Worm (Caenorhabditis elegans) whole organism, L2 larva: ENCODE measurements around the gene sdz-26.
A peak's percentile ranks its signal among the peaks of the same experiment; 100 is the strongest.

ENCODE experiments used
- C34F6.9 ChIP-seq: fragments of 150-350 bp; optimal IDR thresholded peaks from 2 replicates; lab custom pipeline; 2014; ENCODE audit warnings: missing biosample characterization, missing genetic modification characterization
- F13H6.1 ChIP-seq: sonication (generic microtip); optimal IDR thresholded peaks from 2 replicates; lab custom pipeline; 2016; ENCODE audit warnings: missing genetic modification characterization, missing compliant biosample characterization
- R02D3.7 ChIP-seq: fragments of 150-350 bp; optimal IDR thresholded peaks from 2 replicates; lab custom pipeline; 2014; ENCODE audit warnings: missing biosample characterization, missing genetic modification characterization
- Y55F3AM.14 ChIP-seq: fragments of 200-800 bp; sonication (Bioruptor generic); optimal IDR thresholded peaks from 2 replicates; lab custom pipeline; 2018; ENCODE audit warnings: mild to moderate bottlenecking, missing genetic modification characterization, missing compliant biosample characterization
- ZK546.5 ChIP-seq: sonication (generic microtip); optimal IDR thresholded peaks from 2 replicates; lab custom pipeline; 2017; ENCODE audit warnings: missing biosample characterization, missing genetic modification characterization
- alr-1 ChIP-seq: fragments of 150-350 bp; optimal IDR thresholded peaks from 2 replicates; lab custom pipeline; 2014; ENCODE audit warnings: missing biosample characterization, missing genetic modification characterization
- aly-2 ChIP-seq: fragments of 150-350 bp; optimal IDR thresholded peaks from 2 replicates; lab custom pipeline; 2014; ENCODE audit warnings: missing biosample characterization, missing genetic modification characterization
- ama-1 ChIP-seq: fragments of 150-350 bp; optimal IDR thresholded peaks from 2 replicates; lab custom pipeline; 2018; ENCODE audit warnings: inconsistent platforms
- blmp-1 ChIP-seq: sonication (generic microtip); optimal IDR thresholded peaks from 2 replicates; lab custom pipeline; 2017; ENCODE audit warnings: missing genetic modification characterization, mild to moderate bottlenecking, missing compliant biosample characterization, antibody characterized with exemption, moderate library complexity; ENCODE audit not compliant: insufficient read depth
- ceh-16 ChIP-seq: fragments of 150-350 bp; optimal IDR thresholded peaks from 2 replicates; lab custom pipeline; 2014; ENCODE audit warnings: missing biosample characterization, missing genetic modification characterization
- ceh-82 ChIP-seq: fragments of 150-350 bp; optimal IDR thresholded peaks from 2 replicates; lab custom pipeline; 2014; ENCODE audit warnings: missing biosample characterization, missing genetic modification characterization
- crh-2 ChIP-seq: sonication (generic microtip); optimal IDR thresholded peaks from 2 replicates; lab custom pipeline; 2017; ENCODE audit warnings: missing biosample characterization, missing genetic modification characterization
- dmd-4 ChIP-seq: sonication (generic microtip); optimal IDR thresholded peaks from 2 replicates; lab custom pipeline; 2017; ENCODE audit warnings: missing biosample characterization, missing genetic modification characterization
- egl-27 ChIP-seq: sonication (generic microtip); optimal IDR thresholded peaks from 3 replicates; lab custom pipeline; 2017; ENCODE audit warnings: missing biosample characterization, missing genetic modification reagents, missing genetic modification characterization
- elt-1 ChIP-seq: fragments of 150-350 bp; optimal IDR thresholded peaks from 2 replicates; lab custom pipeline; 2014; ENCODE audit warnings: missing biosample characterization, missing genetic modification characterization
- elt-3 ChIP-seq: sonication (generic microtip); optimal IDR thresholded peaks from 2 replicates; lab custom pipeline; 2017; ENCODE audit warnings: missing biosample characterization, missing genetic modification characterization
- fos-1 ChIP-seq: fragments of 150-350 bp; optimal IDR thresholded peaks from 2 replicates; lab custom pipeline; 2014; ENCODE audit warnings: missing biosample characterization, missing genetic modification characterization
- gmeb-1 ChIP-seq: fragments of 150-350 bp; optimal IDR thresholded peaks from 2 replicates; lab custom pipeline; 2014; ENCODE audit warnings: missing biosample characterization, missing genetic modification characterization
- lin-11 ChIP-seq: fragments of 150-350 bp; sonication (generic microtip); optimal IDR thresholded peaks from 2 replicates; lab custom pipeline; 2014; ENCODE audit warnings: missing biosample characterization, missing genetic modification characterization, inconsistent platforms, mixed read lengths
- lin-13 ChIP-seq: fragments of 150-350 bp; optimal IDR thresholded peaks from 2 replicates; lab custom pipeline; 2014; ENCODE audit warnings: missing biosample characterization, missing genetic modification reagents, missing genetic modification characterization
- lin-39 ChIP-seq: fragments of 150-350 bp; optimal IDR thresholded peaks from 2 replicates; lab custom pipeline; 2014; ENCODE audit warnings: missing biosample characterization, missing genetic modification reagents, missing genetic modification characterization
- lsy-2 ChIP-seq, 2 experiments: fragments of 150-350 bp in 1 of 2; sonication (generic microtip) in 1 of 2; optimal IDR thresholded peaks; 2 replicates each; lab custom pipeline; 2014 to 2017; ENCODE audit warnings: missing biosample characterization in 2 of 2, missing genetic modification characterization in 2 of 2
- mab-5 ChIP-seq: fragments of 150-350 bp; optimal IDR thresholded peaks from 2 replicates; lab custom pipeline; 2014; ENCODE audit warnings: missing biosample characterization, missing genetic modification characterization
- mbf-1 ChIP-seq: sonication (generic microtip); optimal IDR thresholded peaks from 2 replicates; lab custom pipeline; 2017; ENCODE audit warnings: missing biosample characterization, missing genetic modification characterization
- mdl-1 ChIP-seq, 2 experiments: fragments of 150-350 bp in 1 of 2; sonication (generic microtip) in 1 of 2; optimal IDR thresholded peaks; 2 replicates each; lab custom pipeline; 2017; ENCODE audit warnings: missing biosample characterization in 2 of 2, missing genetic modification characterization in 2 of 2
- nhr-10 ChIP-seq: sonication (generic microtip); optimal IDR thresholded peaks from 2 replicates; lab custom pipeline; 2017; ENCODE audit warnings: missing biosample characterization, missing genetic modification characterization
- nhr-11 ChIP-seq: fragments of 150-350 bp; optimal IDR thresholded peaks from 2 replicates; lab custom pipeline; 2014; ENCODE audit warnings: missing biosample characterization, missing genetic modification characterization
- nhr-12 ChIP-seq: fragments of 150-350 bp; optimal IDR thresholded peaks from 2 replicates; lab custom pipeline; 2014; ENCODE audit warnings: missing biosample characterization, missing genetic modification characterization
- nhr-129 ChIP-seq: fragments of 150-350 bp; optimal IDR thresholded peaks from 2 replicates; lab custom pipeline; 2014; ENCODE audit warnings: missing biosample characterization, missing genetic modification characterization
- nhr-21 ChIP-seq: fragments of 150-350 bp; optimal IDR thresholded peaks from 2 replicates; lab custom pipeline; 2014; ENCODE audit warnings: missing biosample characterization, missing genetic modification characterization
- nhr-23 ChIP-seq: fragments of 150-350 bp; optimal IDR thresholded peaks from 2 replicates; lab custom pipeline; 2014; ENCODE audit warnings: missing biosample characterization, missing genetic modification reagents, missing genetic modification characterization
- nhr-237 ChIP-seq: fragments of 150-350 bp; optimal IDR thresholded peaks from 2 replicates; lab custom pipeline; 2014; ENCODE audit warnings: missing biosample characterization, missing genetic modification characterization
- nhr-25 ChIP-seq: fragments of 150-350 bp; sonication (generic microtip); optimal IDR thresholded peaks from 3 replicates; lab custom pipeline; 2014; ENCODE audit warnings: missing biosample characterization, missing genetic modification characterization
- nhr-6 ChIP-seq: fragments of 150-350 bp; optimal IDR thresholded peaks from 2 replicates; lab custom pipeline; 2014; ENCODE audit warnings: missing biosample characterization, missing genetic modification characterization
- nhr-77 ChIP-seq: fragments of 150-350 bp; optimal IDR thresholded peaks from 2 replicates; lab custom pipeline; 2014; ENCODE audit warnings: missing biosample characterization, missing genetic modification characterization
- peb-1 ChIP-seq: fragments of 150-350 bp; optimal IDR thresholded peaks from 2 replicates; lab custom pipeline; 2014; ENCODE audit warnings: missing biosample characterization, missing genetic modification characterization
- sem-4 ChIP-seq: fragments of 150-350 bp; optimal IDR thresholded peaks from 2 replicates; lab custom pipeline; 2014; ENCODE audit warnings: missing biosample characterization, missing genetic modification reagents, missing genetic modification characterization
- skn-1 ChIP-seq: sonication (generic microtip); optimal IDR thresholded peaks from 2 replicates; lab custom pipeline; 2017; ENCODE audit warnings: missing biosample characterization, missing genetic modification characterization
- sma-3 ChIP-seq: sonication (generic microtip); optimal IDR thresholded peaks from 2 replicates; lab custom pipeline; 2016; ENCODE audit warnings: missing genetic modification reagents, missing genetic modification characterization, missing compliant biosample characterization
- sma-9 ChIP-seq, 2 experiments: fragments of 150-350 bp in 1 of 2; sonication (generic microtip) in 1 of 2; optimal IDR thresholded peaks; 2 replicates each; lab custom pipeline; 2014 to 2016; ENCODE audit warnings: missing genetic modification characterization in 2 of 2, mild to moderate bottlenecking in 1 of 2, missing biosample characterization in 1 of 2, missing compliant biosample characterization in 1 of 2, missing genetic modification reagents in 1 of 2, moderate library complexity in 1 of 2
- snpc-4 ChIP-seq: fragments of 150-350 bp; optimal IDR thresholded peaks from 2 replicates; lab custom pipeline; 2014; ENCODE audit warnings: missing biosample characterization, missing genetic modification characterization
- unc-39 ChIP-seq: fragments of 150-350 bp; optimal IDR thresholded peaks from 2 replicates; lab custom pipeline; 2014; ENCODE audit warnings: missing biosample characterization, missing genetic modification characterization
- unc-55 ChIP-seq: fragments of 150-350 bp; sonication (generic microtip); optimal IDR thresholded peaks from 3 replicates; lab custom pipeline; 2014; ENCODE audit warnings: missing biosample characterization, missing genetic modification reagents, missing genetic modification characterization
- unc-62 ChIP-seq: fragments of 150-350 bp; optimal IDR thresholded peaks from 2 replicates; lab custom pipeline; 2014; ENCODE audit warnings: missing biosample characterization, missing genetic modification reagents, missing genetic modification characterization
- zag-1 ChIP-seq: fragments of 150-350 bp; optimal IDR thresholded peaks from 2 replicates; lab custom pipeline; 2014; ENCODE audit warnings: missing biosample characterization, missing genetic modification characterization
- ztf-1 ChIP-seq: fragments of 200-800 bp; sonication (Bioruptor generic); conservative IDR thresholded peaks from 2 replicates; pipeline ENCODE4 v1.3.6; 2022; ENCODE audit warnings: missing genetic modification characterization, missing compliant biosample characterization
- ztf-11 ChIP-seq: sonication (generic microtip); optimal IDR thresholded peaks from 2 replicates; lab custom pipeline; 2017; ENCODE audit warnings: missing biosample characterization, missing genetic modification characterization
- ztf-4 ChIP-seq: fragments of 150-350 bp; optimal IDR thresholded peaks from 2 replicates; lab custom pipeline; 2014; ENCODE audit warnings: missing biosample characterization, missing genetic modification characterization

Gene sdz-26

DNA sequence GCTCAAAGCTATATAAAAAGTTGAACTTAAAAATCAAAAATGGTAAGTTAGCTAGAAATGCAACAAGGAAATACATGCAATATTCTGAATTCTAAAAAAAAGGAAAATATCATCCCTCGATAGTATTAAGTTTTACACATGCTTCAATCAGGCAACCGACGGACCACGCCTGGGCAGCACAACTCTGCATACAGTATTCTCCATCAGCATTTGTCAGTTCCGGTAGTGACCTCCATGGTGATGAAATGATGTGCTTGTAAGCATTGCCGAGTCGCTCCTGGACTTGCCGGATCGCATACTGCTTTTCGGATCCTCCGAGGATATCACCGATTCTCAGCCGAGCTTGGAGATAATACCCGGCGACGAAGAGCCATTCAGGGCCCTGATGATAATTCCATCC, 30.8 kb upstream of the sdz-26 start:
- no peak for TF ChIP-seq nhr-237 (tag; lab: Kevin White, UChicago)
- no peak for TF ChIP-seq ztf-4 (tag; lab: Kevin White, UChicago)
- TF ChIP-seq lsy-2 (tag; optimal IDR thresholded peaks at IDR 0.05; lab: Kevin White, UChicago) = peak in 1 of 2 experiments; percentile 15
- TF ChIP-seq zag-1 = no peak
- TF ChIP-seq mdl-1 (tag; optimal IDR thresholded peaks at IDR 0.05; lab: Kevin White, UChicago) = no peak
- no peak for TF ChIP-seq nhr-10 (tag; lab: Kevin White, UChicago)

- TF ChIP-seq alr-1 (no peak), nhr-6 (tag; lab: Kevin White, UChicago) (no peak), mab-5 (tag; lab: Kevin White, UChicago) (no peak), nhr-23 (no peak)
These were observed 30.2 kb upstream of the sdz-26 start for ce11 chrII:14351352-14351751.

DNA sequence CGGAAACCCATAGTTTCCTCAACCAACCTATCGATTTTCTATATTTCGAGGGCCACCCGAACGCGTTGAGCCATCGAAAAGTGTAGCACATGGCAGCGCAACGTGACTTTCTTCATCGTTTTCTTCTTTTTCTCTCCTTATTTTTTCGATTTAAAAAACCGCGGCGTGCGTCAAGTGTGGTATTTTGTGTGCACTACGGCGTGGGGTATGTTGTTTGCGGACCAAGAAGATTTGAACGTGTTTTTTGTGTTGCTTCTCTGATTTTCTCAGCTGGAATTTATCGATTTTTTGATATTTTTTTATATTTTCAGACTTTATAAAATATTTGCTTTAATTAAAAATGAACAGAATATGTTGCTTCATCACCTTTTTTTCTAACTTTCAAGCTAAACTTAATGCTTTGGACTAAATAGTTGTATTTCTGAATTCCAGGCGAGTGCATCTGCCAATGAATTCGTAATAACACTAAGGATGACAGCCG, 23.6 kb upstream of the sdz-26 start, which contains the start of the genes agl-1 and pfs-2:
TSS of gene agl-1 (minus strand) at position 178 of the 481 bp plus-strand sequence.
TSS of gene pfs-2 (plus strand) at position 431 of the 481 bp plus-strand sequence.
- TF ChIP-seq F13H6.1 (tag; lab: Kevin White, UChicago) (peak; percentile 64), nhr-77 (tag; lab: Kevin White, UChicago) (no peak), alr-1 (no peak), nhr-25 (tag; lab: Kevin White, UChicago) (peak; percentile 42), R02D3.7 (tag; lab: Kevin White, UChicago) (no peak), skn-1 (no peak), nhr-10 (tag; lab: Kevin White, UChicago) (no peak), mdl-1 (tag; optimal IDR thresholded peaks at IDR 0.05; lab: Kevin White, UChicago) (peak; percentile 51 to 75), nhr-23 (no peak), lin-39 (tag; lab: Kevin White, UChicago) (no peak), ama-1 (lab: Kevin White, UChicago) (peak; percentile 25), egl-27 (tag; lab: Kevin White, UChicago) (peak; percentile 10), mbf-1 (tag; lab: Kevin White, UChicago) (no peak), nhr-237 (tag; lab: Kevin White, UChicago) (no peak), peb-1 (tag; lab: Kevin White, UChicago) (no peak), unc-55 (GFP tag; lab: Kevin White, UChicago) (peak; percentile 84), nhr-12 (tag; lab: Kevin White, UChicago) (no peak), lin-13 (peak; percentile 77), elt-1 (no peak), sma-3 (GFP tag; lab: Kevin White, UChicago) (peak; percentile 40), crh-2 (peak; percentile 82), fos-1 (peak; percentile 31), blmp-1 (tag; lab: Kevin White, UChicago) (peak; percentile 2), unc-39 (tag; lab: Kevin White, UChicago) (no peak), sem-4 (peak; percentile 22), lsy-2 (tag; optimal IDR thresholded peaks at IDR 0.05; lab: Kevin White, UChicago) (peak; percentile 82 to 93), nhr-6 (tag; lab: Kevin White, UChicago) (no peak), ceh-82 (no peak), aly-2 (no peak), zag-1 (peak; percentile 39), lin-11 (peak; percentile 7), ztf-4 (tag; lab: Kevin White, UChicago) (no peak), nhr-21 (tag; lab: Kevin White, UChicago) (no peak), ceh-16 (no peak), C34F6.9 (tag; lab: Kevin White, UChicago) (peak; percentile 91), ZK546.5 (tag; lab: Kevin White, UChicago) (peak; percentile 43), nhr-11 (tag; lab: Kevin White, UChicago) (no peak), mab-5 (tag; lab: Kevin White, UChicago) (peak; percentile 53), ztf-11 (no peak), snpc-4 (tag; lab: Kevin White, UChicago) (peak; percentile 48), elt-3 (no peak), dmd-4 (tag; lab: Kevin White, UChicago) (no peak), Y55F3AM.14 (GFP tag; lab: Kevin White, UChicago) (peak; percentile 51), unc-62 (no peak), gmeb-1 (tag; lab: Kevin White, UChicago) (peak; percentile 90), nhr-129 (peak; percentile 81), sma-9 (GFP tag; optimal IDR thresholded peaks at IDR 0.05; lab: Kevin White, UChicago) (peak; percentile 63), sma-9 (tag; optimal IDR thresholded peaks at IDR 0.05; lab: Kevin White, UChicago) (no peak), ztf-1 (GFP tag; lab: Robert Waterston, UW) (no peak)
